Worm (Caenorhabditis elegans): ENCODE results near the gene srgp-1.

DNA sequence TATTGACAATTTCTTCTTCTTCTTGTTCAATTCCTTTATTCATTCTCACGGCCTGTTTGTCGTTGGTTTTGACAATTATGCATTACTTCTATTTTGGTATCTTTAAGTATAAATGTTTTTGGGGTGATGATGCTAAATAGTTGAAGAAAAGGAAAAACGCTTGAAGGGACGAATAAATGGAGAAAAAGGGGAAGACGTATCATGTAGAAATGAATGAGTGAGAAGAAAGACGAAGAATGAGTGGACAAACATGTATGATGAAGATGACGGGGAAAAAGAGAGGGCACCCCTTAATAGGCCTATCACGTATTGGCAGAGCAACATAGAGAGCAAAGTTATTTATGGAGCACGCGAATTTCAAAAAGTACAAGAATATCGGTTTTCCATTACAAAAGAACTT, 21.6 kb upstream of the srgp-1 start, which contains the start of gene M04B2.7:
- TF ChIP-seq W03F9.2 (tag; optimal IDR thresholded peaks at IDR 0.05), result no peak
- no peak for TF ChIP-seq dao-5 (tag; optimal IDR thresholded peaks at IDR 0.05)

Data from whole organism, L4/young adult.